Worm (Caenorhabditis elegans) whole organism, L1 larva: Measurements from ENCODE around the gene exos-4.2.

ENCODE experiments used
- C16A3.4 ChIP-seq: fragments of 150-350 bp; optimal IDR thresholded peaks from 2 replicates; lab custom pipeline; 2014; ENCODE audit warnings: missing biosample characterization, missing genetic modification characterization
- F16B12.6 ChIP-seq: fragments of 150-350 bp; optimal IDR thresholded peaks from 2 replicates; lab custom pipeline; 2014; ENCODE audit warnings: missing biosample characterization, missing genetic modification characterization
- aha-1 ChIP-seq: fragments of 150-350 bp; optimal IDR thresholded peaks from 2 replicates; lab custom pipeline; 2014; ENCODE audit warnings: missing biosample characterization, missing genetic modification characterization
- aly-2 ChIP-seq: fragments of 150-350 bp; optimal IDR thresholded peaks from 2 replicates; lab custom pipeline; 2014; ENCODE audit warnings: missing biosample characterization, missing genetic modification characterization
- blmp-1 ChIP-seq: fragments of 150-350 bp; optimal IDR thresholded peaks from 2 replicates; lab custom pipeline; 2014; ENCODE audit warnings: missing biosample characterization, missing genetic modification characterization
- ces-1 ChIP-seq: fragments of 150-350 bp; optimal IDR thresholded peaks from 2 replicates; lab custom pipeline; 2014; ENCODE audit warnings: missing biosample characterization, missing genetic modification reagents, missing genetic modification characterization
- dsc-1 ChIP-seq: sonication (generic microtip); optimal IDR thresholded peaks from 2 replicates; lab custom pipeline; 2016; ENCODE audit warnings: mild to moderate bottlenecking, missing genetic modification characterization, missing compliant biosample characterization
- efl-3 ChIP-seq: fragments of 200-800 bp; sonication (Bioruptor generic); optimal IDR thresholded peaks from 2 replicates; lab custom pipeline; 2018; ENCODE audit warnings: mild to moderate bottlenecking, missing genetic modification characterization, missing compliant biosample characterization
- egl-13 ChIP-seq: sonication (generic microtip); optimal IDR thresholded peaks from 2 replicates; lab custom pipeline; 2016; ENCODE audit warnings: missing genotype, missing genetic modification reagents, missing genetic modification characterization, missing compliant biosample characterization
- egl-27 ChIP-seq, 2 experiments: fragments of 150-350 bp in 1 of 2; sonication (generic microtip); optimal IDR thresholded peaks; 3 replicates each; lab custom pipeline; 2017 to 2018; ENCODE audit warnings: missing biosample characterization in 2 of 2, missing genetic modification characterization in 2 of 2, missing genetic modification reagents in 2 of 2
- elt-2 ChIP-seq: sonication (generic microtip); optimal IDR thresholded peaks from 2 replicates; lab custom pipeline; 2016; ENCODE audit warnings: missing genetic modification characterization, mild to moderate bottlenecking, inconsistent platforms, missing compliant biosample characterization, missing genetic modification reagents
- elt-3 ChIP-seq, 6 experiments: fragments of 150-350 bp in 1 of 6; sonication (generic microtip); optimal IDR thresholded peaks; 2 replicates each; lab custom pipeline; 2017 to 2018; ENCODE audit warnings: missing biosample characterization in 6 of 6, missing genetic modification characterization in 6 of 6, inconsistent platforms in 1 of 6
- fkh-10 ChIP-seq: sonication (generic microtip); optimal IDR thresholded peaks from 2 replicates; lab custom pipeline; 2017; ENCODE audit warnings: missing biosample characterization, missing genetic modification reagents, missing genetic modification characterization
- fkh-4 ChIP-seq: sonication (generic microtip); optimal IDR thresholded peaks from 2 replicates; lab custom pipeline; 2016; ENCODE audit warnings: missing compliant biosample characterization, missing genetic modification characterization, borderline replicate concordance
- fkh-8 ChIP-seq: sonication (generic microtip); optimal IDR thresholded peaks from 2 replicates; lab custom pipeline; 2016; ENCODE audit warnings: mild to moderate bottlenecking, missing genetic modification characterization, missing compliant biosample characterization
- fos-1 ChIP-seq: fragments of 150-350 bp; optimal IDR thresholded peaks from 2 replicates; lab custom pipeline; 2014; ENCODE audit warnings: missing biosample characterization, missing genetic modification characterization
- grh-1 ChIP-seq: fragments of 200-800 bp; sonication (Bioruptor generic); IDR thresholded peaks from 2 replicates; pipeline ENCODE4 v1.3.6; 2022; ENCODE audit warnings: missing genetic modification reagents, missing genetic modification characterization, missing compliant biosample characterization
- isw-1 ChIP-seq: fragments of 200-800 bp; sonication (Bioruptor generic); IDR thresholded peaks from 2 replicates; pipeline ENCODE4 v1.3.6; 2022; ENCODE audit warnings: missing genetic modification characterization, missing compliant biosample characterization
- lin-13 ChIP-seq: fragments of 150-350 bp; optimal IDR thresholded peaks from 2 replicates; lab custom pipeline; 2014; ENCODE audit warnings: missing biosample characterization, missing genetic modification reagents, missing genetic modification characterization
- lin-35 ChIP-seq, 2 experiments: fragments of 150-350 bp; optimal IDR thresholded peaks; 2 replicates each; lab custom pipeline; 2014; ENCODE audit warnings: missing biosample characterization in 2 of 2, missing genetic modification characterization in 2 of 2, missing genetic modification reagents in 2 of 2
- mab-9 ChIP-seq: fragments of 200-800 bp; sonication (Bioruptor generic); IDR thresholded peaks from 2 replicates; pipeline ENCODE4 v1.3.6; 2022; ENCODE audit warnings: missing genetic modification reagents, missing genetic modification characterization, missing compliant biosample characterization
- mef-2 ChIP-seq: fragments of 150-350 bp; optimal IDR thresholded peaks from 2 replicates; lab custom pipeline; 2014; ENCODE audit warnings: missing biosample characterization, missing genetic modification characterization
- mep-1 ChIP-seq: fragments of 150-350 bp; optimal IDR thresholded peaks from 2 replicates; lab custom pipeline; 2014; ENCODE audit warnings: missing biosample characterization, missing genetic modification characterization
- nhr-20 ChIP-seq: sonication (generic microtip); optimal IDR thresholded peaks from 2 replicates; lab custom pipeline; 2016; ENCODE audit warnings: mild to moderate bottlenecking, missing genetic modification characterization, missing compliant biosample characterization
- nhr-47 ChIP-seq: sonication (generic microtip); optimal IDR thresholded peaks from 2 replicates; lab custom pipeline; 2016; ENCODE audit warnings: mild to moderate bottlenecking, missing genetic modification characterization, moderate library complexity, missing compliant biosample characterization
- nhr-76 ChIP-seq: sonication (generic microtip); optimal IDR thresholded peaks from 2 replicates; lab custom pipeline; 2017; ENCODE audit warnings: missing biosample characterization, missing genetic modification characterization
- nhr-77 ChIP-seq: fragments of 150-350 bp; optimal IDR thresholded peaks from 2 replicates; lab custom pipeline; 2014; ENCODE audit warnings: missing biosample characterization, missing genetic modification characterization
- nhr-84 ChIP-seq: sonication (generic microtip); optimal IDR thresholded peaks from 2 replicates; lab custom pipeline; 2017; ENCODE audit warnings: missing biosample characterization, missing genetic modification characterization
- nhr-90 ChIP-seq: sonication (generic microtip); optimal IDR thresholded peaks from 2 replicates; lab custom pipeline; 2016; ENCODE audit warnings: mild to moderate bottlenecking, missing genetic modification characterization, missing compliant biosample characterization; ENCODE audit not compliant: poor library complexity
- pax-3 ChIP-seq: fragments of 200-800 bp; sonication (Bioruptor generic); optimal IDR thresholded peaks from 2 replicates; lab custom pipeline; 2018; ENCODE audit warnings: mild to moderate bottlenecking, missing genetic modification characterization, moderate library complexity, missing compliant biosample characterization
- rnt-1 ChIP-seq: sonication (generic microtip); optimal IDR thresholded peaks from 2 replicates; lab custom pipeline; 2016; ENCODE audit warnings: mild to moderate bottlenecking, missing genetic modification characterization, moderate library complexity, missing compliant biosample characterization
- skn-1 ChIP-seq: fragments of 150-350 bp; optimal IDR thresholded peaks from 2 replicates; lab custom pipeline; 2014; ENCODE audit warnings: missing biosample characterization, missing genetic modification characterization
- snpc-4 ChIP-seq: fragments of 150-350 bp; optimal IDR thresholded peaks from 2 replicates; lab custom pipeline; 2014; ENCODE audit warnings: missing biosample characterization, missing genetic modification characterization
- snu-23 ChIP-seq: sonication (generic microtip); optimal IDR thresholded peaks from 2 replicates; lab custom pipeline; 2016; ENCODE audit warnings: missing genetic modification characterization, missing compliant biosample characterization
- sox-4 ChIP-seq: sonication (generic microtip); optimal IDR thresholded peaks from 2 replicates; lab custom pipeline; 2016; ENCODE audit warnings: missing genetic modification characterization, missing compliant biosample characterization
- sptf-1 ChIP-seq: fragments of 150-350 bp; optimal IDR thresholded peaks from 2 replicates; lab custom pipeline; 2014; ENCODE audit warnings: missing biosample characterization, missing genetic modification characterization
- tbx-2 ChIP-seq: sonication (generic microtip); optimal IDR thresholded peaks from 2 replicates; lab custom pipeline; 2016; ENCODE audit warnings: missing genetic modification characterization, missing compliant biosample characterization
- unc-62 ChIP-seq: fragments of 150-350 bp; optimal IDR thresholded peaks from 2 replicates; lab custom pipeline; 2014; ENCODE audit warnings: missing biosample characterization, missing genetic modification reagents, missing genetic modification characterization
- unc-98 ChIP-seq: fragments of 200-800 bp; sonication (Bioruptor generic); IDR thresholded peaks from 2 replicates; pipeline ENCODE4 v1.3.6; 2022; ENCODE audit warnings: missing genetic modification characterization, missing compliant biosample characterization
- vab-15 ChIP-seq: sonication (generic microtip); optimal IDR thresholded peaks from 2 replicates; lab custom pipeline; 2017; ENCODE audit warnings: missing genotype, mild to moderate bottlenecking, missing genetic modification characterization, missing compliant biosample characterization

Gene exos-4.2

ce11 chrIII:870555-870954 lies 10.6 kb downstream of the exos-4.2 start:
- no peak for TF ChIP-seq sox-4 (tag; lab: Kevin White, UChicago)
- no peak for TF ChIP-seq lin-35 (GFP tag; optimal IDR thresholded peaks at IDR 0.05; lab: Kevin White, UChicago)
- no peak for TF ChIP-seq nhr-47 (tag; lab: Kevin White, UChicago)
- TF ChIP-seq dsc-1 (tag; lab: Kevin White, UChicago), result no peak
- TF ChIP-seq unc-62 (GFP tag; lab: Kevin White, UChicago), result no peak
- TF ChIP-seq aly-2 (tag; lab: Kevin White, UChicago), result no peak
- no peak for TF ChIP-seq unc-98 (GFP tag; lab: Robert Waterston, UW)
- TF ChIP-seq egl-27 (tag; optimal IDR thresholded peaks at IDR 0.05; lab: Kevin White, UChicago), result no peak
- no peak for TF ChIP-seq vab-15
- TF ChIP-seq elt-3 (tag; optimal IDR thresholded peaks at IDR 0.05; lab: Kevin White, UChicago), result no peak
- no peak for TF ChIP-seq blmp-1 (tag; lab: Kevin White, UChicago)
- no peak for TF ChIP-seq nhr-77
- no peak for TF ChIP-seq tbx-2
- TF ChIP-seq nhr-76, result no peak
- no peak for TF ChIP-seq efl-3 (GFP tag; lab: Kevin White, UChicago)
- no peak for TF ChIP-seq ces-1 (GFP tag; lab: Kevin White, UChicago)

- TF ChIP-seq snu-23 (no peak), grh-1 (no peak), fkh-4 (tag; lab: Kevin White, UChicago) (no peak), dsc-1 (tag; lab: Kevin White, UChicago) (peak; percentile 72), fos-1 (tag; lab: Kevin White, UChicago) (no peak), pax-3 (no peak), nhr-47 (tag; lab: Kevin White, UChicago) (no peak), fkh-8 (peak; percentile 23), sox-4 (tag; lab: Kevin White, UChicago) (peak; percentile 28), elt-2 (tag; lab: Kevin White, UChicago) (no peak), mab-9 (no peak), egl-27 (tag; optimal IDR thresholded peaks at IDR 0.05; lab: Kevin White, UChicago) (no peak), unc-62 (GFP tag; lab: Kevin White, UChicago) (no peak), rnt-1 (tag; lab: Kevin White, UChicago) (no peak), unc-98 (GFP tag; lab: Robert Waterston, UW) (no peak)
Measured at ce11 chrIII:872373-872772, 12.4 kb downstream of the exos-4.2 start, which contains the start of the genes T24C4.3 and clc-20. TSS of gene T24C4.3 (minus strand) at chrIII:872473. TSS of gene clc-20 (plus strand) at chrIII:872583.

- TF ChIP-seq isw-1 (GFP tag; lab: Robert Waterston, UW) (no peak), nhr-84 (tag; lab: Kevin White, UChicago) (no peak), aha-1 (tag; lab: Kevin White, UChicago) (no peak), lin-13 (GFP tag; lab: Kevin White, UChicago) (no peak), nhr-20 (tag; lab: Kevin White, UChicago) (no peak), skn-1 (no peak), egl-13 (tag; lab: Kevin White, UChicago) (no peak), snu-23 (no peak), elt-3 (tag; optimal IDR thresholded peaks at IDR 0.05; lab: Kevin White, UChicago) (no peak), unc-98 (GFP tag; lab: Robert Waterston, UW) (no peak), F16B12.6 (tag; lab: Kevin White, UChicago) (no peak), sptf-1 (tag; lab: Kevin White, UChicago) (no peak), mep-1 (tag; lab: Kevin White, UChicago) (no peak), nhr-90 (tag; lab: Kevin White, UChicago) (no peak), nhr-77 (no peak), snpc-4 (tag; lab: Kevin White, UChicago) (no peak), mef-2 (no peak), fkh-10 (no peak), C16A3.4 (tag; lab: Kevin White, UChicago) (no peak)
Measured at ce11 chrIII:873432-873831, 13.4 kb downstream of the exos-4.2 start, which contains the start of gene clc-19. TSS of gene clc-19 (minus strand) at chrIII:873566.
